Fruit fly (Drosophila melanogaster): Measurements from ENCODE around the gene eff.
A peak's percentile ranks its signal among the peaks of the same experiment; 100 is the strongest.

eff gene

dm6 chr3R:14692230-14692970, 48.7 kb downstream of the eff start (continued):
- TF ChIP-seq ranshi (GFP tag; IDR thresholded peaks at IDR 0.05) (peak; percentile 69; the same call in 1 of the 2 replicates), Hand (GFP tag; optimal IDR thresholded peaks at IDR 0.05) (no peak), Antp (GFP tag; optimal IDR thresholded peaks at IDR 0.05) (peak; percentile 69), sim (GFP tag; IDR thresholded peaks at IDR 0.05) (0 out of 2 replicates have a peak, but pooled peaks have one; percentile 19), knrl (GFP tag; IDR thresholded peaks at IDR 0.05; ENCODE audit: partially characterized antibody) (no peak; the same call in 2 of the 3 replicates), CG33213 (GFP tag; optimal IDR thresholded peaks at IDR 0.05) (peak; percentile 6), CG17829 (tag; optimal IDR thresholded peaks at IDR 0.05) (peak; percentile 87), peb (GFP tag; IDR thresholded peaks at IDR 0.05) (peak; percentile 70), CG12299 (tag; optimal IDR thresholded peaks at IDR 0.05) (no peak), CG16815 (GFP tag; optimal IDR thresholded peaks at IDR 0.05) (peak; percentile 47), dan (GFP tag; IDR thresholded peaks at IDR 0.05) (no peak), Dll (GFP tag; IDR thresholded peaks at IDR 0.05; ENCODE audit: partially characterized antibody) (no peak), bigmax (GFP tag; optimal IDR thresholded peaks at IDR 0.05) (no peak), CG17568 (GFP tag; optimal IDR thresholded peaks at IDR 0.05) (peak; percentile 32), grn (GFP tag; optimal IDR thresholded peaks at IDR 0.05) (no peak), corto (GFP tag; optimal IDR thresholded peaks at IDR 0.05) (peak; percentile 7), ERR (GFP tag; optimal IDR thresholded peaks at IDR 0.05) (no peak), Usf (GFP tag; optimal IDR thresholded peaks at IDR 0.05) (no peak), tin (GFP tag; optimal IDR thresholded peaks at IDR 0.05) (peak; percentile 70), gce (GFP tag; IDR thresholded peaks at IDR 0.05) (peak; percentile 64; the same call in 2 of the 3 replicates), Six4 (GFP tag; optimal IDR thresholded peaks at IDR 0.05) (peak; percentile 51), CG12942 (GFP tag; optimal IDR thresholded peaks at IDR 0.05) (no peak), Dbx (GFP tag; IDR thresholded peaks at IDR 0.05) (no peak), YL-1 (GFP tag; optimal IDR thresholded peaks at IDR 0.05) (no peak), ttk (GFP tag; IDR thresholded peaks at IDR 0.05) (peak; percentile 53; the same call in 1 of the 2 replicates), danr (GFP tag; IDR thresholded peaks at IDR 0.05) (no peak), Hey (tag; optimal IDR thresholded peaks at IDR 0.05) (no peak), repo (GFP tag; optimal IDR thresholded peaks at IDR 0.05) (peak; percentile 44), crp (GFP tag; optimal IDR thresholded peaks at IDR 0.05) (no peak), salm (tag; optimal IDR thresholded peaks at IDR 0.05) (peak; percentile 29), CkIIα-i1 (GFP tag; IDR thresholded peaks at IDR 0.05) (no peak), CG15696 (tag; optimal IDR thresholded peaks at IDR 0.05) (peak; percentile 62), esg (GFP tag; conservative IDR thresholded peaks at IDR 0.05) (no peak; the same call in 1 of the 2 replicates), Ravus (GFP tag; IDR thresholded peaks at IDR 0.05) (peak; percentile 19; the same call in 1 of the 2 replicates), CG17361 (GFP tag; IDR thresholded peaks at IDR 0.05) (peak; percentile 63; the same call in 2 of the 3 replicates), Pdp1 (GFP tag; optimal IDR thresholded peaks at IDR 0.05) (peak; percentile 59), CG8924 (tag; optimal IDR thresholded peaks at IDR 0.05) (peak; percentile 58), CG12104 (GFP tag; optimal IDR thresholded peaks at IDR 0.05) (peak; percentile 54), Meics (GFP tag; optimal IDR thresholded peaks at IDR 0.05) (no peak), CG43689 (GFP tag; IDR thresholded peaks at IDR 0.05) (no peak), CG1602 (GFP tag; optimal IDR thresholded peaks at IDR 0.05) (peak; percentile 54), CG10565 (GFP tag; optimal IDR thresholded peaks at IDR 0.05) (no peak), CG9797 (GFP tag; optimal IDR thresholded peaks at IDR 0.05) (no peak), gsb (GFP tag; IDR thresholded peaks at IDR 0.05) (no peak), CG12236 (GFP tag; optimal IDR thresholded peaks at IDR 0.05) (peak; percentile 29), CG12769 (tag; optimal IDR thresholded peaks at IDR 0.05) (peak; percentile 21), Dp (GFP tag; optimal IDR thresholded peaks at IDR 0.05) (no peak), CG11247 (GFP tag; IDR thresholded peaks at IDR 0.05) (0 out of 2 replicates have a peak, but pooled peaks have one; percentile 19), vnd (GFP tag; IDR thresholded peaks at IDR 0.05; ENCODE audit: partially characterized antibody) (no peak)

All from whole organism, embryonic.